Worm (Caenorhabditis elegans): ENCODE data around the gene sra-27.

DNA sequence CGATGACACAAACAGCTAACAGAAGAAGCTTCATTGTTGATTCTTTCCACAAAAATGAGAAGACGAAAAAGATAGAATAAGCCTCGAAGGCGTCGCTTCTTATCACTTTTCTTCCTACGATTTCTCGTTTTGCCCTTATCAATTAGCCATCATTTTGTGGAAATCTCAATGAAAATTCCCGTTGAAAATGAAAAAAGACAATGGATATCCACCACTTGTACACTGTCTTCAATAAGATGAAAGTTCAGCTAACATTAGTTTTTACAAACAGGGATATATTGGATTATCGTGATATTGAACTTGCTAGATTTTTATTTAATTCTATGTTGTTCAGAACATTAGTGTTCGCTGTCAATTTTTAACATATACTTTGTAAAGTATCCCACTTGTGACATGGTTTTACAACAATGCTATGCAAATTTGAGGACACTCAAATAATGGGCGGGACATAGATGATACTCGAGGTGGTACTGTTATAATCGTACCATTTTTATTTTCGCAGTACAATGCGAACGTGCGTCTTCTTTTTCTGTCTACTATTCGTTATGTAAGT lies 2.1 kb upstream of the sra-27 start, which contains the start of the genes F18C5.5 and F18C5.9:
- no peak for TF ChIP-seq him-1 (tag; optimal IDR thresholded peaks at IDR 0.05)
- TF ChIP-seq W03F9.2 (tag; optimal IDR thresholded peaks at IDR 0.05), result no peak

All from whole organism, L4/young adult.